Worm (Caenorhabditis elegans) whole organism, L4/young adult: Measurements from ENCODE around the gene C05G5.3.

ENCODE experiments used
- dao-5 ChIP-seq: sonication (generic microtip); optimal IDR thresholded peaks from 2 replicates; lab custom pipeline; 2016; ENCODE audit warnings: missing genotype, missing genetic modification characterization, moderate library complexity, missing compliant biosample characterization
- him-1 ChIP-seq: sonication (generic microtip); optimal IDR thresholded peaks from 2 replicates; lab custom pipeline; 2016; ENCODE audit warnings: missing genotype, missing genetic modification reagents, missing genetic modification characterization, missing compliant biosample characterization

ce11 chrX:14792315-14793197 is 40.7 kb upstream of the C05G5.3 start:
- TF ChIP-seq dao-5 (tag; lab: Kevin White, UChicago): no peak
- no peak for TF ChIP-seq him-1
